Worm (Caenorhabditis elegans) whole organism, L4/young adult: ENCODE data around the gene acr-2.

ENCODE experiments used
- W03F9.2 ChIP-seq: fragments of 150-350 bp; optimal IDR thresholded peaks from 2 replicates; lab custom pipeline; 2014; ENCODE audit warnings: missing biosample characterization, missing genetic modification characterization
- dao-5 ChIP-seq: sonication (generic microtip); optimal IDR thresholded peaks from 2 replicates; lab custom pipeline; 2016; ENCODE audit warnings: missing genotype, missing genetic modification characterization, moderate library complexity, missing compliant biosample characterization
- him-1 ChIP-seq: sonication (generic microtip); optimal IDR thresholded peaks from 2 replicates; lab custom pipeline; 2016; ENCODE audit warnings: missing genotype, missing genetic modification reagents, missing genetic modification characterization, missing compliant biosample characterization

acr-2 gene

DNA sequence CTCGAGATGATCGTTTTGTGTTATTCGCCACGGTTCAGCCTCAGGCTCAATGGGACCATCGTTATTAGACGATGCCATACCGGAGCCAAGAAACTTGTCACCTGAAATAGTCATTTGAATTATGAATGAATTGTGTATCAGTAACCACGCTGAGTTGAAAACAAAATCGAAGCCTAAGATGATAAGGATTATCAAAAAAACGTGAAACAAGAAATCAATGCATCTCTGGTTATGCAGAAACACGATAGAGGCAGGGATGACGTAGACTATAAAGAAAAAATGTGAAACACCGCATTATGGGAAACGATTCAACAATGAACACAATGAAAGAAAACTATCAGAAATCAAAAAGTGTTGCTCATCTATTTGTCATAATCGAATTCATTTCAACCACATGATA lies 20.6 kb downstream of the acr-2 start, which contains the start of gene smf-1:
TSS of gene smf-1 (minus strand) at position 101 of the 400 bp plus-strand sequence.
- TF ChIP-seq dao-5 (tag; lab: Kevin White, UChicago) (no peak), him-1 (tag; lab: Kevin White, UChicago) (no peak), W03F9.2 (tag; lab: Kevin White, UChicago) (no peak)

DNA sequence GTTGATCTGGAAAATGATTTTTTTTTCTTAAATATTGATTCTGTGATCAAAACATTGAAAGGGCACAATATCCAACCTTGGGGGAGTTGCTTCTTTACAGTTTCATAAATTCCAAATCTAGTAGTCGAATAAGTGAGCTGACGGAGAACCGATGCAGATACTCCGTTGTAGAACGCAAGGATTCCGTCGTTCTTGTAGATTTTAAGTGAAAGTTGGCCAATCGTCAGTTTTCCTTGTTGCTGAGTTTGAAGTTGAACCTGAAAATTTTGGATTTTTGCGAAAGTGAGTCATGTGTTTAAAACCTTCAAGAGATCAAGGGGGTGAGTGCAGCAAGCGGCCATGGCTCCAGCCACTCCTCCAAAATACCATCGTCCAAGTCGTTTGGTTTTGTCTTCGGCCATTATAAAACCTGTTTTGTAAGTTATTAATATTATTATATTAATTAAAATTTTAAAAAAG lies 22.9 kb downstream of the acr-2 start, which contains the start of gene slc-25A10:
TSS of gene slc-25A10 (minus strand) at position 409 of the 459 bp plus-strand sequence.
- TF ChIP-seq W03F9.2 (tag; lab: Kevin White, UChicago) (no peak), dao-5 (tag; lab: Kevin White, UChicago) (no peak), him-1 (tag; lab: Kevin White, UChicago) (no peak)

DNA sequence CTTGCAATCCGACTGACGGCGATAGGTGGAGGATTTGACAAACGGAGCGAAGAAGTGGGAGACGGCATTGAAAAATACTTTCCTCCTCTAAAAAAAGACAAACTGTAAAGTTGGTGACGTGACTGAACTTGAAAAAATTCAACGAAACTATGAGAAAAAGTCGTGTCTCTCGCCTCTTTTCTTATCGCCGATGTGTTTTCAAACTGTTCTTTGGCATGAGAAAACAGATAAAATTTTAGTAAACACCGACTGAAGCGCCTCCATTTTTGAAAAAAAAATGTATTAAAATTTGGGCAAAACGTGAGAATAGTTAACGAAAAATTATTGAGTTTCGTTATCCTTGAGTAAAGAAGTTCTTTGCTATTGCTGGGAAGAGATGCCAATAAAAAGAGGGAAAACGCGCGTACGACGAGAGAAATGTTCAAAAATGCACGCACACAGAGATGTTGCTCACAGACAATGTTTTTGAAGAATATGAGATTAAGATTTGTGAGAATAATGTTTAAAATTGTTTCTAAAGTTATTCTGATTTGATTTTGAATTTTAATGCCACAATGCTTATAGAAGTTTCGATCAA lies 26.6 kb downstream of the acr-2 start:
- TF ChIP-seq dao-5 (tag; lab: Kevin White, UChicago) = no peak
- no peak for TF ChIP-seq W03F9.2 (tag; lab: Kevin White, UChicago)
- no peak for TF ChIP-seq him-1 (tag; lab: Kevin White, UChicago)

DNA sequence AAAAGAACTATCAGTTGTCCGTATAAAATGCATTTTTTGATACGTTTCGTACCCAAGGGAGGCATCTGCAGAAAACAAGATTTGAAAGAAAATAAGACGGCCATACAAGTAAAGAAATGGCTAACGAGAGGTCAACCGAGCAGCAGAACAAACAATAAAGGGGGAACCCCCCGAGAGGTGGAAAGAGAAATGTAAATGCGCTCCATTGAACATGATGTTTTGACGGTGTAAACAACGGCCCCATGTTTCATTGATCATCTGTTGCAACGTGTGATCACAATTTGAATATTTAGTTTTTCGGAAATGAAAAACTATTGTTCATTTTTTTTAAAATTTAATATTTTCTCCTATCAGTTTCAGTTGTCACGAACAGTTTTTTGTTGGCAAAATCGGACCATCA lies 27.2 kb downstream of the acr-2 start, which contains the start of gene K11G12.6:
TSS of gene K11G12.6 (minus strand) at position 65 of the 400 bp plus-strand sequence.
- TF ChIP-seq W03F9.2 (tag; lab: Kevin White, UChicago) = no peak
- no peak for TF ChIP-seq dao-5 (tag; lab: Kevin White, UChicago)
- TF ChIP-seq him-1 (tag; lab: Kevin White, UChicago) = no peak

DNA sequence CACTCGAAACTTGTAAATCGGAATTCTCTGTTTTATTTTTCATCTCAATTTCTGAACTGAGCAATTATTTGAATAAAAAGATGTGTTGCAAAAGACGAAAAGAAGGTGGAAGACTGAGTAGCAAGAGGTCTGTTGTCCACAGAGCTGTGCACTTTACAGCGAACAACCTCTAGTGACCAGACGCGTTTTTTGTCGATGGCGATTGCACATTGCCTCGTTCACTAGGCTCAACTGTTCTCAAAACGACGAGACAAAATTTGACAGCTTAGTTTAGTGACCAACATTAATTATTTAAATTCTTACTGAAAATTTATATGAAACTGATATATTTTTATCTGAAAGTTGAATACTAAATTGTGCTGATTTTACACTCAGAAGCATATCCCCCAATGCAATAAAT lies 30.9 kb downstream of the acr-2 start, which contains the start of gene R03E9.2:
TSS of gene R03E9.2 (minus strand) at position 101 of the 400 bp plus-strand sequence.
- no peak for TF ChIP-seq W03F9.2 (tag; lab: Kevin White, UChicago)

DNA sequence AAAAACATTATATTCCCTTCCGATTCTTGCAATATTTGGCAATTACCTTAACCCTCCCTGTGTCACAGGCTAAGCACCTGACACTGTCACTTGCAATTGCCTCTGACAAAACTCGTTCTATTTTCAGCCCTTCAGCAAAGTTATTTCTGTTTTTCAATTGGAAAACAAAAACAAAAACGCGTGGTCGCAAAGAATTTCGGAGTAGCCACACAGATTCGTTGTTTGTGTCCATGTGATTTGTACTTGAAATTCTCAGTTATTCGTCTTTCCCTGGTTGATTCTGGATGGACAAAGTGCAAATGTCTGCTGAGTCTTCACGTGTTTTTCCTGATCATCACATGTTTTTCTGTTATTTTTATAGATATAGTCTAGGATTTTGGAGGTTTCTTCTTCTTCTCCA lies 33.1 kb downstream of the acr-2 start:
- no peak for TF ChIP-seq dao-5 (tag; lab: Kevin White, UChicago)
- TF ChIP-seq him-1 (tag; lab: Kevin White, UChicago) = no peak
- no peak for TF ChIP-seq W03F9.2 (tag; lab: Kevin White, UChicago)

DNA sequence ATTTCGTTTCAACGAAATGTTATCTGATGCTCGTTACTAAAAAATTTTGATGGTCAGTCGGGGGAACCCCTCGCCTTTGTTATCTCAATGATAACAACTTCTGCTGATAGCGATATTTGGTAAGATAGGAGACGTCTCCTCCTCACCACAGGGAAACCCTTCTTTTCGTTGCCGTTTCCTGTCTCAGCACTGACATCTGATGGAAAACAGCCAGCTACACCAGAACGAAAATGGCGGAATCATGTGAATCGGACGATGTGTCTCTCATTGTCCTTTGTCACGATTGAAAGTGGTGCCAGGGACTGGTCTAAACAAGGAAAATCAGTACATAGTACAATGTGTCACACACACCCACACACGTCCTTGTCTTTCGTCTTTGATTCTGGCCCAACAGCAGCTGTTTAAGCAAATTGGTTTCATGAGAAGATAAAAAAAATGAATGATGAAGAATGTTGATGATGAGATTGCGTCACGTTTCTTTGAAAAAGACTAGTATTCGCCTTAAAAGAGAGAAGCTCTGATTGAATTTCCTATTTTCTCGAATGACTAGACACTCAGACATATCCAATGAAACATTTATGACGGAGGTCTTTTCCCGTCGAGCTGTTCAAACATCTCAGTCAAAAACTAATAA lies 34.1 kb downstream of the acr-2 start:
- TF ChIP-seq him-1 (tag; lab: Kevin White, UChicago) = no peak
- TF ChIP-seq W03F9.2 (tag; lab: Kevin White, UChicago) = peak; percentile 37
- TF ChIP-seq dao-5 (tag; lab: Kevin White, UChicago) = no peak

DNA sequence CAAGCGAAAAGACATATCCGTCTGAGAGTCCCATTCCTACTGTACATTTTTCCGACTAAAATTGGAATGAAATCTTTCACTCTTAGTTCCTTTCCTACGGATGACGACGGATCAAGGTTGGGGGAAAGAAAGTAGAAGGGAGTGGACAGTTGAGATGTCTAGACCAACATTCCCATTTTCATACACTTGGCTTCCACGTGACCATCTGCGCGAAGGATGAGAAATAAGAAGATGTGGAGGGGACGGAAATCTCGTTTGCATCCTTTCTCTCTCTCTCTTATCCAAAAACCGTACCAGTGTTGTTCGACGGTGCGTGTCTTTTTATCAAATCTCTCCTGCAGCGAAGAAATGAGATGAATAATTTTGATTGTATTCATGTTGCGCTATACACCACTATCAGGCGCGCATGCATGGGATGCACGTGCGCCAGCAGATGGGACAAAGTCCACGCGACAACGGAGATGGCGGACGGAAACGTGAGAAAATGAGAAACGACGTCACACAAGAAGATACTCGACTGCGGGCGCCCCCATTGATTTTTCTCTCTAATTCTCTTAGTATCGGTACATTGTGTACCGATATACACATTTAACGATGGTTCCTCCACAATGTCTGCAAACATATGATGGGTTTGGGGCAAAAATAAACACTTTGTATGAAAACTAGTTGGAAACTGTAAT lies 35.1 kb downstream of the acr-2 start:
- no peak for TF ChIP-seq dao-5 (tag; lab: Kevin White, UChicago)
- no peak for TF ChIP-seq W03F9.2 (tag; lab: Kevin White, UChicago)
- peak; percentile 84 for TF ChIP-seq him-1 (tag; lab: Kevin White, UChicago)

DNA sequence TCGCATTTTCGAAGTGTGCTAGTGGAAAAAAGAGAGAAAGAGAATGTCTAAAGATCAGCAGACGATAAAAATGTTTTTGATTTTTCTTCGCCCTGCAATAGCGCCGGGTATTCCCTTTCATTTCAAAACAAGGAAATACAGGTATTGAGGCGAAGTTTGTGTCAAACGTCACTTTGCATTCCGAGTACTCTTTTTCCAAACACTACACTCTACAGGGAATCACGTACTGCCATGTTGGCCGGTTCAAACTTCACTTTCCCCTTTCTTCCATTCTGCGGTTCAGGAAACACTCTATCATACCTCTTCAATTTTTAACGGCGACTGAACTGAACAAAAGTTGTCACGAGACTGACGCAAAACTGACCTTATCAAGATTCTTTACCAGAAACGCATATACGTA lies 36.2 kb downstream of the acr-2 start:
- TF ChIP-seq dao-5 (tag; lab: Kevin White, UChicago) (no peak), him-1 (tag; lab: Kevin White, UChicago) (no peak), W03F9.2 (tag; lab: Kevin White, UChicago) (no peak)

DNA sequence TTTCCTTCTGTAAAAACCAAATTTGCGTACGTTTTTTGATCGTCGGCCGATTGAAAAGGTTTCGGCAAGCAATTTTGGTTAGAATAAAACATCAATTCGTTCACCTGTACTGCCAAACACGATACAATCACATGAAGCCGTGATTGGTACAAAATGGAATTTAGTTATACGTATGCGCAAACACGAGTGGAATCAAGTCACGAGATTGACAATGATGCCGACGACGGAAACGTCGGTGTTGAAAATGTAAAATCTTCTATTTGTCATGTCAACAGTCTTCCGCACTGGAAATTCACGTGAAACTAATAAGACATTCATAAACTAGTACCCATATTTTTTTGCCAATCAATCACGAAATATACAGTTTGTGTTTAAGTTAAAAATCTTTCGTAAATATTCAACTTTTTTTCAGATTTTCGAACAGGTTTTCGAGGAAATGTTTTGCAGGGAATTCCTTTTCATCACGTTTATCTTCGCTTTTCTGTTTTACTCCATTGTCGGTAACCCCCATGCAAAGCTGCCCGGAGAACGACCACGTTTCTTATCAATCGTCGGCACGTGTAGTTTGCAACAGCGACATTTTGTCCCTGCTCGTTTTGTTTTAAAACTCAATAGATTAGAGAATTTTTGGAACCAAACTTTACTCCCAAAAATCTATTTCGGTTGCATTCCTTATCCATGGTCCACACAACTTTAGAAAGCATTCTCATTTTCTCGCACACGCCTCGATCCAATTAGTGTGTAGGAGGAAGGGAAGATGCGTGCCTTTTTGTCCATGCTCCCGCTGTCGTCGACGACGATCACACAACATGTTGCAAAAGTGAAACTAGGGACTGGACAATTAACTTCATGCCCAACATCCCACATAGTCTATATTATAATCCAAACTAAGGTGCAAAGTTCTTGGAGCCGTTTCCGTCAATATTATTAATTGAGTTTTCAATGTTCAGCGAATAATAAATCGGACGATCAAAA lies 37.0 kb downstream of the acr-2 start:
- TF ChIP-seq W03F9.2 (tag; lab: Kevin White, UChicago) (no peak), dao-5 (tag; lab: Kevin White, UChicago) (no peak), him-1 (tag; lab: Kevin White, UChicago) (peak; percentile 19)

DNA sequence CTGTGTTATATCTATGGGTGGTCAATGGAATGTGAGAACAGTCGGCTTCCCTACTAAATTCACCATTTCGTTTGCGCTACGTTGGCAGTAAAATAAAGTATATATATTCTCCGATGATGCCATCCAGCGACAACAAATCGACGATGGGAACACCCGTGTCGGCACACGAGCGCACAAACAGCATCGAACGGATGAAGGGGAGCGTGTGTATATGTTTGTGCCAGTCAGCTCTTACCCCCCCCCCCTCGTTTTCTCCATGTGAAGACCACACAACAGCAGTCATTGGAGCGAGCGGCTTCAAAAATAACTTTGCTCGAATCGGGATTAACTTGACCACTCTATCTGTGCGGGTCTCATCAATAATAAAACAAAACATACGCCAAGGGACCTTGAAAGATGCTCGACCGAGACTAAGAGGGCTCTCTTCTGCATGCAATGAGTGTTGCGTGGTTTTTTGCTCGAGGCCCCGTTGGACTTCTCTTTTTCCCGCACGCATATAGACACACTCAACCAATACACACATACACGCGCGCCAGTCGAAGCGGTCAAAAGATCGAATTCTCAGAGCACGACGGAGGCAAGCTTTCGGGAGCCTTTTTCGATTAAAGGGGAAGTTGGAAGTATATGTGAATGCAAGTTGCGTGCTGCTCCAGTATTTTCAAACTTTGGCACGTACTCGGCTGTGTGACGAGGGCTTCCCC lies 38.1 kb downstream of the acr-2 start:
- TF ChIP-seq him-1 (tag; lab: Kevin White, UChicago) = peak; percentile 38
- no peak for TF ChIP-seq dao-5 (tag; lab: Kevin White, UChicago)
- TF ChIP-seq W03F9.2 (tag; lab: Kevin White, UChicago) = no peak

DNA sequence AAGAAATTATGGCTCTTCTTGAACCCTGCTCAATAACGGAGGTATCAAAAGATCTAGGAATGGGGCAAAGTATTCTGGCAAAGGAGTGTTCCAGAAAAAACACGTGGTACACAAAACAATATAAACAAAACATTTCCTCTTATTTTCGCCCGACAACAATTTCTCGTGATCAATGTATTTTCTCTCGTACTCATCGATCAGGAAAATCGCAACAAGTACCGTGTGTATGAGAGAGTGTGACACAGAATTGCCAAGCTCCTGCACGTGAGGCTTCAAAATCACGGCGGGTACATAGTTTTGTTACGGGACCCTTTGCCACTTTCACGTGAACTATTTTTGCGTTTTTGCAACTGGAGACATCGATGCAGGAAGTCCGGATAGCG lies 38.6 kb downstream of the acr-2 start:
- no peak for TF ChIP-seq W03F9.2 (tag; lab: Kevin White, UChicago)
- TF ChIP-seq dao-5 (tag; lab: Kevin White, UChicago) = no peak
- TF ChIP-seq him-1 (tag; lab: Kevin White, UChicago) = no peak
